Fruit fly (Drosophila melanogaster) whole organism, pupa: ENCODE measurements around the gene CG44355.

Experiments
- CG10348 ChIP-seq: fragments of 200-800 bp; sonication (Bioruptor generic); IDR thresholded peaks from 2 replicates; pipeline ENCODE4 v1.3.6; 2022; ENCODE audit warnings: missing biosample characterization, missing genetic modification characterization
- CG12605 ChIP-seq: fragments of 200-800 bp; sonication (Bioruptor generic); IDR thresholded peaks from 2 replicates; pipeline ENCODE4 v1.3.6; 2022; ENCODE audit warnings: missing biosample characterization, missing genetic modification characterization
- CG13204 ChIP-seq: fragments of 200-800 bp; sonication (Bioruptor generic); optimal IDR thresholded peaks from 2 replicates; lab custom pipeline; 2018; ENCODE audit warnings: missing biosample characterization, mild to moderate bottlenecking, missing genetic modification characterization, moderate library complexity
- CG34367 ChIP-seq: fragments of 200-800 bp; sonication (Bioruptor generic); optimal IDR thresholded peaks from 2 replicates; lab custom pipeline; 2018; ENCODE audit warnings: missing biosample characterization, mild to moderate bottlenecking, missing genetic modification characterization
- CG4496 ChIP-seq: fragments of 200-800 bp; sonication (Bioruptor generic); IDR thresholded peaks from 3 replicates; pipeline ENCODE4 v1.3.6; 2022; ENCODE audit warnings: missing biosample characterization, missing genetic modification characterization
- CG8159 ChIP-seq: fragments of 200-800 bp; sonication (Bioruptor generic); optimal IDR thresholded peaks from 3 replicates; lab custom pipeline; 2018; ENCODE audit warnings: missing biosample characterization, mild to moderate bottlenecking, missing genetic modification characterization, moderate library complexity
- D1 ChIP-seq: fragments of 200-800 bp; sonication (Bioruptor generic); optimal IDR thresholded peaks from 2 replicates; lab custom pipeline; 2018; ENCODE audit warnings: missing biosample characterization, mild to moderate bottlenecking, missing genetic modification characterization, moderate library complexity
- EcR ChIP-seq: fragments of 200-800 bp; sonication (Bioruptor generic); optimal IDR thresholded peaks from 3 replicates; lab custom pipeline; 2019; ENCODE audit warnings: missing biosample characterization, missing genetic modification characterization, mild to moderate bottlenecking, moderate library complexity, missing genetic modification reagents
- Ets98B ChIP-seq: fragments of 200-800 bp; sonication (Bioruptor generic); IDR thresholded peaks from 2 replicates; pipeline ENCODE4 v1.3.6; 2022; ENCODE audit warnings: missing biosample characterization, missing genetic modification characterization
- Pif1A ChIP-seq: fragments of 200-800 bp; sonication (Bioruptor generic); optimal IDR thresholded peaks from 3 replicates; lab custom pipeline; 2016; ENCODE audit warnings: missing biosample characterization, missing genetic modification characterization
- Snoo ChIP-seq: fragments of 200-800 bp; sonication (Bioruptor generic); optimal IDR thresholded peaks from 3 replicates; lab custom pipeline; 2017; ENCODE audit warnings: missing biosample characterization, mild to moderate bottlenecking, missing genetic modification characterization, inconsistent platforms
- gl ChIP-seq: fragments of 200-800 bp; sonication (Bioruptor generic); optimal IDR thresholded peaks from 2 replicates; lab custom pipeline; 2018; ENCODE audit warnings: missing biosample characterization, mild to moderate bottlenecking, missing genetic modification characterization
- rn ChIP-seq: fragments of 200-800 bp; sonication (Bioruptor generic); IDR thresholded peaks from 2 replicates; pipeline ENCODE4 v1.3.6; 2022; ENCODE audit warnings: missing biosample characterization, missing genetic modification characterization

- TF ChIP-seq Ets98B (GFP tag; lab: Robert Waterston, UW) (no peak), CG13204 (GFP tag; lab: Kevin White, UChicago) (no peak), CG8159 (tag; lab: Kevin White, UChicago) (no peak), CG4496 (GFP tag; lab: Robert Waterston, UW) (no peak), CG34367 (no peak), EcR (GFP tag; lab: Kevin White, UChicago) (no peak), Pif1A (GFP tag; lab: Kevin White, UChicago) (no peak), D1 (no peak), rn (GFP tag; lab: Robert Waterston, UW) (no peak), CG12605 (GFP tag; lab: Robert Waterston, UW) (no peak), gl (tag; lab: Kevin White, UChicago) (no peak), CG10348 (no peak), Snoo (tag; lab: Kevin White, UChicago) (no peak)
Measured at dm6 chr3L:12319782-12320181, 9.2 kb downstream of the CG44355 start.
